Worm (Caenorhabditis elegans) whole organism, late embryonic: ENCODE results near the gene vab-2.

Experiments
- C38D4.7 ChIP-seq: fragments of 200-800 bp; sonication (Bioruptor generic); optimal IDR thresholded peaks from 2 replicates; lab custom pipeline; 2018; ENCODE audit warnings: mild to moderate bottlenecking, missing genetic modification characterization, moderate library complexity, missing compliant biosample characterization
- Y22D7AL.16 ChIP-seq: sonication (generic microtip); optimal IDR thresholded peaks from 2 replicates; lab custom pipeline; 2016; ENCODE audit warnings: missing genetic modification characterization, missing compliant biosample characterization
- ama-1 ChIP-seq: fragments of 150-350 bp; optimal IDR thresholded peaks from 2 replicates; lab custom pipeline; 2014
- ceh-18 ChIP-seq: sonication (generic microtip); optimal IDR thresholded peaks from 2 replicates; lab custom pipeline; 2016; ENCODE audit warnings: missing genetic modification characterization, missing compliant biosample characterization
- ceh-24 ChIP-seq: sonication (generic microtip); optimal IDR thresholded peaks from 2 replicates; lab custom pipeline; 2016; ENCODE audit warnings: mild to moderate bottlenecking, missing genetic modification characterization, missing compliant biosample characterization
- ceh-31 ChIP-seq: sonication (generic microtip); optimal IDR thresholded peaks from 2 replicates; lab custom pipeline; 2016; ENCODE audit warnings: missing genetic modification characterization, missing compliant biosample characterization
- ceh-34 ChIP-seq: sonication (generic microtip); optimal IDR thresholded peaks from 2 replicates; lab custom pipeline; 2016; ENCODE audit warnings: mild to moderate bottlenecking, missing genetic modification characterization, missing compliant biosample characterization
- dve-1 ChIP-seq: sonication (generic microtip); optimal IDR thresholded peaks from 2 replicates; lab custom pipeline; 2017; ENCODE audit warnings: antibody characterized with exemption, mild to moderate bottlenecking, missing genetic modification characterization, missing compliant biosample characterization
- elt-2 ChIP-seq: sonication (generic microtip); optimal IDR thresholded peaks from 2 replicates; lab custom pipeline; 2016; ENCODE audit warnings: missing genetic modification reagents, missing genetic modification characterization, missing compliant biosample characterization
- elt-4 ChIP-seq: sonication (generic microtip); optimal IDR thresholded peaks from 2 replicates; lab custom pipeline; 2016; ENCODE audit warnings: missing genetic modification characterization, missing compliant biosample characterization
- eyg-1 ChIP-seq: sonication (generic microtip); optimal IDR thresholded peaks from 2 replicates; lab custom pipeline; 2016; ENCODE audit warnings: missing genotype, missing genetic modification characterization, missing compliant biosample characterization
- fax-1 ChIP-seq: sonication (generic microtip); optimal IDR thresholded peaks from 2 replicates; lab custom pipeline; 2016; ENCODE audit warnings: missing genotype, missing genetic modification characterization, missing compliant biosample characterization
- fkh-10 ChIP-seq: fragments of 150-350 bp; optimal IDR thresholded peaks from 2 replicates; lab custom pipeline; 2014; ENCODE audit warnings: missing biosample characterization, missing genetic modification reagents, missing genetic modification characterization
- fkh-6 ChIP-seq: sonication (generic microtip); optimal IDR thresholded peaks from 2 replicates; lab custom pipeline; 2016; ENCODE audit warnings: missing genetic modification characterization, missing compliant biosample characterization
- hlh-13 ChIP-seq: fragments of 200-800 bp; sonication (Bioruptor generic); optimal IDR thresholded peaks from 2 replicates; lab custom pipeline; 2018; ENCODE audit warnings: mild to moderate bottlenecking, missing genetic modification characterization, missing compliant biosample characterization
- hlh-15 ChIP-seq: sonication (generic microtip); optimal IDR thresholded peaks from 2 replicates; lab custom pipeline; 2016; ENCODE audit warnings: missing genetic modification characterization, missing compliant biosample characterization
- hlh-8 ChIP-seq: sonication (generic microtip); optimal IDR thresholded peaks from 2 replicates; lab custom pipeline; 2016; ENCODE audit warnings: missing genotype, missing genetic modification characterization, missing compliant biosample characterization
- lim-6 ChIP-seq: sonication (generic microtip); optimal IDR thresholded peaks from 2 replicates; lab custom pipeline; 2016; ENCODE audit warnings: missing genetic modification characterization, missing compliant biosample characterization
- lin-11 ChIP-seq: fragments of 200-800 bp; sonication (Bioruptor generic); optimal IDR thresholded peaks from 2 replicates; lab custom pipeline; 2018; ENCODE audit warnings: mild to moderate bottlenecking, missing genetic modification characterization, missing compliant biosample characterization
- madf-2 ChIP-seq: sonication (generic microtip); optimal IDR thresholded peaks from 2 replicates; lab custom pipeline; 2017; ENCODE audit warnings: missing genetic modification characterization, missing compliant biosample characterization
- nhr-11 ChIP-seq: fragments of 150-350 bp; optimal IDR thresholded peaks from 2 replicates; lab custom pipeline; 2014; ENCODE audit warnings: missing biosample characterization, missing genetic modification characterization
- pag-3 ChIP-seq: sonication (generic microtip); optimal IDR thresholded peaks from 2 replicates; lab custom pipeline; 2016; ENCODE audit warnings: missing compliant biosample characterization, missing genetic modification characterization, borderline replicate concordance
- pat-9 ChIP-seq: fragments of 200-800 bp; sonication (Bioruptor generic); optimal IDR thresholded peaks from 2 replicates; lab custom pipeline; 2018; ENCODE audit warnings: mild to moderate bottlenecking, missing genetic modification characterization, moderate library complexity, missing compliant biosample characterization
- pha-4 ChIP-seq: fragments of 150-350 bp; optimal IDR thresholded peaks from 2 replicates; lab custom pipeline; 2018; ENCODE audit warnings: missing biosample characterization, missing genetic modification reagents, missing genetic modification characterization
- pqm-1 ChIP-seq: sonication (generic microtip); optimal IDR thresholded peaks from 2 replicates; lab custom pipeline; 2016; ENCODE audit warnings: missing genetic modification characterization, missing compliant biosample characterization
- pros-1 ChIP-seq: fragments of 150-350 bp; optimal IDR thresholded peaks from 2 replicates; lab custom pipeline; 2014; ENCODE audit warnings: missing biosample characterization, missing genetic modification reagents, missing genetic modification characterization
- rnt-1 ChIP-seq: sonication (generic microtip); optimal IDR thresholded peaks from 2 replicates; lab custom pipeline; 2016; ENCODE audit warnings: missing genetic modification characterization, missing compliant biosample characterization
- sdc-2 ChIP-seq: sonication (generic microtip); optimal IDR thresholded peaks from 2 replicates; lab custom pipeline; 2016; ENCODE audit warnings: missing genotype, missing genetic modification characterization, missing compliant biosample characterization
- sox-2 ChIP-seq: fragments of 200-800 bp; sonication (Bioruptor generic); IDR thresholded peaks from 2 replicates; pipeline ENCODE4 v1.3.6; 2022; ENCODE audit warnings: missing genetic modification reagents, missing genetic modification characterization, missing compliant biosample characterization
- sox-4 ChIP-seq: sonication (generic microtip); optimal IDR thresholded peaks from 2 replicates; lab custom pipeline; 2017; ENCODE audit warnings: mild to moderate bottlenecking, missing genetic modification characterization, inconsistent platforms, missing compliant biosample characterization
- syd-9 ChIP-seq: sonication (generic microtip); optimal IDR thresholded peaks from 2 replicates; lab custom pipeline; 2016; ENCODE audit warnings: mild to moderate bottlenecking, missing genetic modification characterization, moderate library complexity, missing compliant biosample characterization
- ttx-3 ChIP-seq: sonication (generic microtip); optimal IDR thresholded peaks from 2 replicates; lab custom pipeline; 2016; ENCODE audit warnings: missing genetic modification reagents, missing genetic modification characterization, missing compliant biosample characterization
- zip-5 ChIP-seq: sonication (generic microtip); optimal IDR thresholded peaks from 2 replicates; lab custom pipeline; 2016; ENCODE audit warnings: missing genetic modification characterization, missing compliant biosample characterization

vab-2 gene

ce11 chrIV:3766589-3766988 is at the start of gene vab-2:
TSS of gene vab-2 (minus strand) at chrIV:3766826.
- TF ChIP-seq sox-4 (tag; lab: Kevin White, UChicago) = no peak
- no peak for TF ChIP-seq ceh-34 (tag; lab: Kevin White, UChicago)
- no peak for TF ChIP-seq fax-1 (tag; lab: Kevin White, UChicago)
- no peak for TF ChIP-seq nhr-11
- no peak for TF ChIP-seq dve-1 (tag; lab: Kevin White, UChicago)
- no peak for TF ChIP-seq eyg-1 (tag; lab: Kevin White, UChicago)
- TF ChIP-seq ttx-3 (tag; lab: Kevin White, UChicago) = no peak
- TF ChIP-seq pha-4 (tag; lab: Kevin White, UChicago) = no peak

DNA sequence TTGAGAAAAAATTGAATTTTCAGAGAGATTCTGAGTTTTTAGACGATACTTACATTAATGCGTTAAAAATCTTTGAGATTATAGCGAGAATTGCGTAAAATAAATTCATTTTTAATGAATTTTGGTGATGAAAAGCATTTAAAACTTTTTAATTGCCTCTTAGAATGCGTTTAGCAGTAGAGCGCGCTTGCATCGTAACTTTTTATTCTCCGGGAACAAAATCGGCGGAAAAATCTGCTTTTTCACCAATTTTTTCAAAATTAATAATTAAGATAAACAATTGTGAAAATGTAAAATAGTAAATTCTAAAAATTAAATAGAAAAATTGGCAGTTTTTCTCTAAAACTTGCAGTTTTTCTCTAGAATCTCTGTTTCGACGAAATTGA is 48.6 kb upstream of the vab-2 start:
- TF ChIP-seq pqm-1 (no peak), zip-5 (tag; lab: Kevin White, UChicago) (no peak), sox-4 (tag; lab: Kevin White, UChicago) (no peak), pat-9 (tag; lab: Kevin White, UChicago) (no peak), rnt-1 (tag; lab: Kevin White, UChicago) (no peak)

- TF ChIP-seq lim-6 (tag; lab: Kevin White, UChicago) (no peak), ceh-34 (tag; lab: Kevin White, UChicago) (no peak), elt-2 (tag; lab: Kevin White, UChicago) (peak; percentile 20)
Measured at ce11 chrIV:3814553-3815258, 48.1 kb upstream of the vab-2 start.

DNA sequence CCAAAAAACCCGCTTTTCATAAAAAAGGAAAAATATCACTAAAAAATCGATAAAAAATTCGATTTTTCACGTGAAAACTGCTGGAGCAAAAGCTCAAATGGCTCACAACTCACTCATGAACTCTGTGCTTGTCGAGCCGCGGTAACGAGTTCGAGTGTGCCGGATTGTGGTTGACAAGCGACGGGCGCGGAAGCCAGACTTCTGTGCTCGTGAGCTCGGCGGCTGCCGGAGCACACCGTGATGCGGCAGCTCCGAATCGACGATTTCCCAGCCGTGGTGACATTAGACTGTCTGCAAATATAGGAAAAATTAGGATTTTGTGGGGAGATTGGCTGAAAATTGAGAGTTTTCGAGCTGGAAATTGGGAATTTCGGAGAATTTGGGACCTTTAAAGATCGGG is 46.2 kb upstream of the vab-2 start:
- no peak for TF ChIP-seq hlh-8 (tag; lab: Kevin White, UChicago)
- TF ChIP-seq elt-4 (tag; lab: Kevin White, UChicago) = no peak
- TF ChIP-seq pag-3 (tag; lab: Kevin White, UChicago) = no peak
- no peak for TF ChIP-seq pat-9 (tag; lab: Kevin White, UChicago)
- TF ChIP-seq ceh-18 (tag; lab: Kevin White, UChicago) = no peak
- TF ChIP-seq, all 69 proteins: peak for 0

- TF ChIP-seq ceh-31 (tag; lab: Kevin White, UChicago) (peak; percentile 4), syd-9 (no peak)
Measured at ce11 chrIV:3807545-3807944, 40.9 kb upstream of the vab-2 start.

ce11 chrIV:3807092-3807491 is 40.5 kb upstream of the vab-2 start, which contains the start of gene M02B7.7:
TSS of gene M02B7.7 (minus strand) at chrIV:3807192.
- TF ChIP-seq fkh-6 (no peak), pha-4 (tag; lab: Kevin White, UChicago) (no peak), lin-11 (no peak), C38D4.7 (no peak), sdc-2 (tag; lab: Kevin White, UChicago) (no peak), ama-1 (no peak), hlh-15 (tag; lab: Kevin White, UChicago) (no peak), madf-2 (tag; lab: Kevin White, UChicago) (no peak), Y22D7AL.16 (tag; lab: Kevin White, UChicago) (no peak), ceh-24 (no peak), fax-1 (tag; lab: Kevin White, UChicago) (no peak), hlh-13 (GFP tag; lab: Kevin White, UChicago) (no peak), lim-6 (tag; lab: Kevin White, UChicago) (no peak), pros-1 (tag; lab: Kevin White, UChicago) (no peak), syd-9 (no peak), fkh-10 (GFP tag; lab: Kevin White, UChicago) (no peak), sox-2 (GFP tag; lab: Robert Waterston, UW) (no peak)
